Fruit fly (Drosophila melanogaster) whole organism, embryonic: ENCODE measurements around the gene melt.
A peak's percentile ranks its signal among the peaks of the same experiment; 100 is the strongest.

Experiments used
- CG11504 ChIP-seq: fragments of 200-800 bp; sonication (Bioruptor generic); optimal IDR thresholded peaks from 3 replicates; lab custom pipeline; 2019; ENCODE audit warnings: missing biosample characterization, mild to moderate bottlenecking, missing genetic modification characterization, moderate library complexity
- CG13123 ChIP-seq: fragments of 200-800 bp; sonication (Bioruptor generic); optimal IDR thresholded peaks from 2 replicates; lab custom pipeline; 2016; ENCODE audit warnings: missing biosample characterization, missing genetic modification characterization
- CG13424 ChIP-seq: fragments of 200-800 bp; sonication (Bioruptor generic); optimal IDR thresholded peaks from 2 replicates; lab custom pipeline; 2019; ENCODE audit warnings: missing biosample characterization, mild to moderate bottlenecking, missing genetic modification characterization, moderate library complexity
- CG14441 ChIP-seq: fragments of 200-800 bp; sonication (Bioruptor generic); IDR thresholded peaks from 2 replicates; pipeline ENCODE4 v1.3.6; 2022; ENCODE audit warnings: missing biosample characterization, missing genetic modification characterization
- CG14965 ChIP-seq: fragments of 200-800 bp; sonication (Bioruptor generic); optimal IDR thresholded peaks from 2 replicates; lab custom pipeline; 2016; ENCODE audit warnings: missing biosample characterization, missing genetic modification characterization, borderline replicate concordance
- CG15011 ChIP-seq: fragments of 200-800 bp; sonication (Bioruptor generic); optimal IDR thresholded peaks from 3 replicates; lab custom pipeline; 2018; ENCODE audit warnings: missing biosample characterization, mild to moderate bottlenecking, missing genetic modification characterization
- CG15514 ChIP-seq: fragments of 200-800 bp; sonication (Bioruptor generic); optimal IDR thresholded peaks from 3 replicates; lab custom pipeline; 2017; ENCODE audit warnings: missing biosample characterization, missing genetic modification characterization, mild to moderate bottlenecking, moderate library complexity, missing genetic modification reagents
- CG15601 ChIP-seq: fragments of 200-800 bp; sonication (Bioruptor generic); optimal IDR thresholded peaks from 3 replicates; lab custom pipeline; 2019; ENCODE audit warnings: missing biosample characterization, mild to moderate bottlenecking, missing genetic modification characterization, moderate library complexity
- CG17359 ChIP-seq: fragments of 200-800 bp; sonication (Bioruptor generic); optimal IDR thresholded peaks from 3 replicates; lab custom pipeline; 2018; ENCODE audit warnings: missing biosample characterization, mild to moderate bottlenecking, missing genetic modification characterization, moderate library complexity
- CG17802 ChIP-seq: fragments of 200-800 bp; sonication (Bioruptor generic); optimal IDR thresholded peaks from 2 replicates; lab custom pipeline; 2018; ENCODE audit warnings: missing biosample characterization, mild to moderate bottlenecking, missing genetic modification characterization, moderate library complexity
- CG2678 ChIP-seq: fragments of 200-800 bp; sonication (Bioruptor generic); optimal IDR thresholded peaks from 3 replicates; lab custom pipeline; 2019; ENCODE audit warnings: missing biosample characterization, mild to moderate bottlenecking, missing genetic modification characterization, moderate library complexity
- CG2712 ChIP-seq: fragments of 200-800 bp; optimal IDR thresholded peaks from 3 replicates; lab custom pipeline; 2019; ENCODE audit warnings: missing biosample characterization, mild to moderate bottlenecking, missing genetic modification characterization, moderate library complexity
- CG34376 ChIP-seq: fragments of 200-800 bp; sonication (Bioruptor generic); optimal IDR thresholded peaks from 2 replicates; lab custom pipeline; 2018; ENCODE audit warnings: missing biosample characterization, mild to moderate bottlenecking, missing genetic modification characterization
- CG6654 ChIP-seq: fragments of 200-800 bp; sonication (Bioruptor generic); optimal IDR thresholded peaks from 2 replicates; lab custom pipeline; 2017; ENCODE audit warnings: missing biosample characterization, mild to moderate bottlenecking, missing genetic modification characterization
- CG7786 ChIP-seq: fragments of 200-800 bp; sonication (Bioruptor generic); optimal IDR thresholded peaks from 2 replicates; lab custom pipeline; 2016; ENCODE audit warnings: missing biosample characterization, missing genetic modification characterization
- CG7987 ChIP-seq: fragments of 200-800 bp; sonication (Bioruptor generic); optimal IDR thresholded peaks from 2 replicates; lab custom pipeline; 2018; ENCODE audit warnings: missing biosample characterization, mild to moderate bottlenecking, missing genetic modification characterization, moderate library complexity
- CG8944 ChIP-seq: fragments of 200-800 bp; sonication (Bioruptor generic); optimal IDR thresholded peaks from 3 replicates; lab custom pipeline; 2016; ENCODE audit warnings: missing biosample characterization, missing genetic modification characterization
- CG9817 ChIP-seq: fragments of 200-800 bp; sonication (Bioruptor generic); optimal IDR thresholded peaks from 2 replicates; lab custom pipeline; 2018; ENCODE audit warnings: missing biosample characterization, mild to moderate bottlenecking, missing genetic modification characterization, moderate library complexity
- Dad ChIP-seq: fragments of 200-800 bp; sonication (Bioruptor generic); optimal IDR thresholded peaks from 3 replicates; lab custom pipeline; 2016; ENCODE audit warnings: missing biosample characterization, missing genetic modification characterization
- Dbx ChIP-seq: fragments of 200-800 bp; sonication (Bioruptor generic); IDR thresholded peaks from 3 replicates; pipeline ENCODE4 v1.3.6; 2022; ENCODE audit warnings: missing biosample characterization, missing genetic modification characterization
- Dll ChIP-seq: fragments of 200-800 bp; sonication (Bioruptor generic); IDR thresholded peaks from 4 replicates; pipeline ENCODE4 v1.3.6; 2022; ENCODE audit warnings: missing biosample characterization, missing genetic modification characterization; ENCODE audit not compliant: partially characterized antibody
- Doc2 ChIP-seq: fragments of 200-800 bp; sonication (Bioruptor generic); IDR thresholded peaks from 2 replicates; pipeline ENCODE4 v1.3.6; 2022; ENCODE audit warnings: missing biosample characterization, missing genetic modification characterization
- Ets65A ChIP-seq: fragments of 200-800 bp; sonication (Bioruptor generic); peaks from one replicate; lab custom pipeline; 2016; ENCODE audit warnings: missing biosample characterization, missing genetic modification characterization
- H2.0 ChIP-seq: fragments of 200-800 bp; sonication (Bioruptor generic); IDR thresholded peaks from 2 replicates; pipeline ENCODE4 v1.3.6; 2022; ENCODE audit warnings: missing biosample characterization, missing genetic modification characterization
- HHEX ChIP-seq: fragments of 200-800 bp; sonication (Bioruptor generic); optimal IDR thresholded peaks from 3 replicates; lab custom pipeline; 2017; ENCODE audit warnings: missing biosample characterization, mild to moderate bottlenecking, missing genetic modification characterization, missing genetic modification reagents
- Hr3 ChIP-seq: fragments of 200-800 bp; sonication (Bioruptor generic); optimal IDR thresholded peaks from 3 replicates; lab custom pipeline; 2016; ENCODE audit warnings: missing biosample characterization, missing genetic modification characterization
- Hsf ChIP-seq: fragments of 200-800 bp; sonication (Bioruptor generic); optimal IDR thresholded peaks from 3 replicates; lab custom pipeline; 2016; ENCODE audit warnings: missing biosample characterization, missing genetic modification characterization
- Meics ChIP-seq: fragments of 200-800 bp; sonication (Bioruptor generic); optimal IDR thresholded peaks from 2 replicates; lab custom pipeline; 2017; ENCODE audit warnings: missing biosample characterization, mild to moderate bottlenecking, missing genetic modification characterization
- Mes4 ChIP-seq: fragments of 200-800 bp; sonication (Bioruptor generic); optimal IDR thresholded peaks from 2 replicates; lab custom pipeline; 2016; ENCODE audit warnings: missing biosample characterization, missing genetic modification characterization
- Nf-YA ChIP-seq: fragments of 200-800 bp; sonication (Bioruptor generic); IDR thresholded peaks from 2 replicates; pipeline ENCODE4 v1.3.6; 2022; ENCODE audit warnings: missing biosample characterization, missing genetic modification characterization
- Sox100B ChIP-seq: fragments of 200-800 bp; sonication (Bioruptor generic); optimal IDR thresholded peaks from 3 replicates; lab custom pipeline; 2018; ENCODE audit warnings: missing biosample characterization, mild to moderate bottlenecking, missing genetic modification characterization
- chif ChIP-seq, 2 experiments: fragments of 200-800 bp; sonication (Bioruptor generic); optimal IDR thresholded peaks; 3 replicates each; lab custom pipeline; 2016; ENCODE audit warnings: missing biosample characterization in 2 of 2, missing genetic modification characterization in 2 of 2
- chinmo ChIP-seq: fragments of 200-800 bp; sonication (Bioruptor generic); IDR thresholded peaks from 4 replicates; pipeline ENCODE4 v1.3.6; 2022; ENCODE audit warnings: missing biosample characterization, missing genetic modification characterization; ENCODE audit not compliant: partially characterized antibody
- corto ChIP-seq: fragments of 200-800 bp; sonication (Bioruptor generic); optimal IDR thresholded peaks from 2 replicates; lab custom pipeline; 2016; ENCODE audit warnings: missing biosample characterization, mild to moderate bottlenecking, missing genetic modification characterization, moderate library complexity
- crp ChIP-seq, 2 experiments: fragments of 200-800 bp; sonication (Bioruptor generic); optimal IDR thresholded peaks; 2 replicates in 1 of 2; 3 replicates in 1 of 2; lab custom pipeline; 2017; ENCODE audit warnings: missing biosample characterization in 2 of 2, missing genetic modification characterization in 2 of 2, mild to moderate bottlenecking in 1 of 2, moderate library complexity in 1 of 2
- fd96Cb ChIP-seq: fragments of 200-800 bp; sonication (Bioruptor generic); optimal IDR thresholded peaks from 2 replicates; lab custom pipeline; 2018; ENCODE audit warnings: missing biosample characterization, mild to moderate bottlenecking, missing genetic modification characterization, moderate library complexity
- kni ChIP-seq: fragments of 200-800 bp; sonication (Bioruptor generic); optimal IDR thresholded peaks from 3 replicates; lab custom pipeline; 2017; ENCODE audit warnings: mild to moderate bottlenecking, missing biosample characterization, missing genetic modification reagents, missing genetic modification characterization
- lab ChIP-seq: fragments of 200-800 bp; sonication (Bioruptor generic); optimal IDR thresholded peaks from 3 replicates; lab custom pipeline; 2017; ENCODE audit warnings: missing biosample characterization, missing genetic modification characterization, mild to moderate bottlenecking, moderate library complexity, missing genetic modification reagents
- maf-S ChIP-seq: fragments of 200-800 bp; sonication (Bioruptor generic); optimal IDR thresholded peaks from 2 replicates; lab custom pipeline; 2016; ENCODE audit warnings: missing biosample characterization, missing genetic modification characterization
- pfk ChIP-seq: fragments of 200-800 bp; sonication (Bioruptor generic); optimal IDR thresholded peaks from 2 replicates; lab custom pipeline; 2018; ENCODE audit warnings: missing biosample characterization, mild to moderate bottlenecking, missing genetic modification characterization, moderate library complexity
- pum ChIP-seq: fragments of 200-800 bp; sonication (Bioruptor generic); optimal IDR thresholded peaks from 2 replicates; lab custom pipeline; 2016; ENCODE audit warnings: missing biosample characterization, missing genetic modification characterization
- stwl ChIP-seq: fragments of 200-800 bp; sonication (Bioruptor generic); optimal IDR thresholded peaks from 3 replicates; lab custom pipeline; 2018; ENCODE audit warnings: missing biosample characterization, mild to moderate bottlenecking, missing genetic modification characterization, moderate library complexity
- tin ChIP-seq: fragments of 200-800 bp; sonication (Bioruptor generic); optimal IDR thresholded peaks from 3 replicates; lab custom pipeline; 2016; ENCODE audit warnings: missing biosample characterization, missing genetic modification characterization
- tio ChIP-seq: fragments of 200-800 bp; sonication (Bioruptor generic); optimal IDR thresholded peaks from 2 replicates; lab custom pipeline; 2017; ENCODE audit warnings: missing biosample characterization, missing genetic modification characterization, inconsistent platforms
- twi ChIP-seq: fragments of 200-800 bp; optimal IDR thresholded peaks from 2 replicates; lab custom pipeline; 2019; ENCODE audit warnings: missing biosample characterization, mild to moderate bottlenecking, missing genetic modification characterization, moderate library complexity
- usp ChIP-seq: fragments of >200 bp; optimal IDR thresholded peaks from 2 replicates; lab custom pipeline; 2017; ENCODE audit warnings: missing biosample characterization, missing genetic modification characterization
- wek ChIP-seq: fragments of 200-800 bp; sonication (Bioruptor generic); optimal IDR thresholded peaks from 3 replicates; lab custom pipeline; 2018; ENCODE audit warnings: missing biosample characterization, mild to moderate bottlenecking, missing genetic modification characterization, moderate library complexity
- wor ChIP-seq: fragments of 200-800 bp; sonication (Bioruptor generic); IDR thresholded peaks from 2 replicates; pipeline ENCODE4 v1.3.6; 2022; ENCODE audit warnings: missing biosample characterization, missing genetic modification characterization

melt gene

DNA sequence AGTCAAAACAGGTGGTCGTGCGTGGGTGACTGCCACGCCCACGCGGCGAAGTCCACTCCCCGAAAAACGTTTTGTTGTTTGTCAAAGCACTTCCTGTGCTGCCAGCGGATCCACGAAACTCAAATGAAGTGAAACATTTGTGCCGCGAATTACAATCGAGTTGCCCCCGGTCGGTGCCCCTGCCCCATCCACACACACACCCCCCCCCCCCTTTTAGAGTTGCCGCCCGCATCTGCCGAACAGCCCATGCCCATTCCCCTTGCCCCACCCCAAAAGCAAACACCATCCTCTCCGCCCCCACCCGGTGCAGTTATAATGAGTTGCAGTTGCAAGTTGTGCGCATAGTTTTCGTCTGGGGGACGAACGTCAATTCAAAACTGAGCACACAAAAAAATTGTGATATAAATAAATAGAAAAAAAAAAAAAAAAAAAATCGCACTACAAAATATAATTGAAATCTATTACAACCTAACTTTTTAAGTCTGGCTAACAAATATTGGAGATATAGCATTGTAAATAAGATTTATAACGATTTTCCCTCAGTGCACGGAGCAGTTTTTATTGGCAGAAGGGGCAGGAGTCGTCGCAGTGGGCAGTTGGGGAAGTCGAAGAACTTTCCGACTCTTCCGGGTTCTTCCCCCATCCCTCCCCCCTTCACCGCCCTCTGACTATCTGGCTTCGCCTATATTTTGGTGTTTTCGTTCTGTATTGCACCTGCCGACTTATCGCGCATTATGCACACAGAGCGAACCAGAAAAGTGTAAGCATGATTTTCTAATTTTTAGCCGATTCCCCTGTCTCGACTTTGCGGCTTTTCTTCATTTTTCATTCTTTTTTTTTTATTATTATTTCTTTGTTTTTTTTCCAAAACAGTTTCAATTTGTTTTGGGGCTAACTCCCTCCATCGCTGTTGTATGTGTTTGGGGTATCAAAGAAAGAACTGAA is 17.5 kb downstream of the melt start (continued):
- TF ChIP-seq chif (GFP tag; optimal IDR thresholded peaks at IDR 0.05; lab: Kevin White, UChicago) (peak; percentile 30 to 61), crp (GFP tag; optimal IDR thresholded peaks at IDR 0.05; lab: Kevin White, UChicago) (no peak), usp (GFP tag; lab: Kevin White, UChicago) (no peak), CG15514 (no peak), CG17359 (peak; percentile 61), Nf-YA (GFP tag; lab: Robert Waterston, UW) (0 out of 2 replicates have a peak, but pooled peaks have one; percentile 37), CG15601 (tag; lab: Kevin White, UChicago) (peak; percentile 58), pfk (GFP tag; lab: Kevin White, UChicago) (no peak), pum (GFP tag; lab: Kevin White, UChicago) (no peak), HHEX (GFP tag; lab: Kevin White, UChicago) (no peak), Hsf (peak; percentile 64), CG14441 (GFP tag; lab: Robert Waterston, UW) (no peak), Ets65A (no peak), CG14965 (no peak), chinmo (GFP tag; lab: Robert Waterston, UW) (no peak), CG2712 (tag; lab: Kevin White, UChicago) (peak; percentile 89), Doc2 (GFP tag; lab: Robert Waterston, UW) (no peak), kni (GFP tag; lab: Kevin White, UChicago) (peak; percentile 54), CG6654 (no peak), H2.0 (GFP tag; lab: Robert Waterston, UW) (peak; percentile 32; the same call in 1 of the 2 replicates), Dad (GFP tag; lab: Kevin White, UChicago) (no peak), CG11504 (tag; lab: Kevin White, UChicago) (peak; percentile 56), Dbx (no peak), wor (GFP tag; lab: Robert Waterston, UW) (peak; percentile 55; the same call in 1 of the 2 replicates), tio (peak; percentile 54), corto (GFP tag; lab: Kevin White, UChicago) (no peak), twi (tag; lab: Kevin White, UChicago) (peak; percentile 36), fd96Cb (tag; lab: Kevin White, UChicago) (peak; percentile 70), Sox100B (peak; percentile 31), Meics (GFP tag; lab: Kevin White, UChicago) (no peak), Hr3 (GFP tag; lab: Kevin White, UChicago) (peak; percentile 59), CG7987 (GFP tag; lab: Kevin White, UChicago) (no peak), CG9817 (tag; lab: Kevin White, UChicago) (no peak), CG7786 (GFP tag; lab: Kevin White, UChicago) (peak; percentile 4), tin (peak; percentile 62), CG8944 (GFP tag; lab: Kevin White, UChicago) (peak; percentile 25), Mes4 (GFP tag; lab: Kevin White, UChicago) (peak; percentile 32), maf-S (no peak), wek (GFP tag; lab: Kevin White, UChicago) (no peak), CG13424 (peak; percentile 41), CG2678 (tag; lab: Kevin White, UChicago) (peak; percentile 60), CG13123 (peak; percentile 26), lab (no peak), Dll (GFP tag; lab: Robert Waterston, UW) (no peak), CG17802 (peak; percentile 1), stwl (no peak), CG34376 (GFP tag; lab: Kevin White, UChicago) (no peak), CG15011 (GFP tag; lab: Kevin White, UChicago) (no peak)
